Worm (Caenorhabditis elegans) whole organism, L4 larva: Measurements from ENCODE around the gene T04A6.3.

ENCODE experiments used
- F49E8.2 ChIP-seq: sonication (generic microtip); optimal IDR thresholded peaks from 2 replicates; lab custom pipeline; 2016; ENCODE audit warnings: missing compliant biosample characterization, mild to moderate bottlenecking, missing genetic modification characterization, borderline replicate concordance
- R02D3.7 ChIP-seq: fragments of 150-350 bp; sonication (generic microtip); optimal IDR thresholded peaks from 3 replicates; lab custom pipeline; 2014; ENCODE audit warnings: missing biosample characterization, missing genetic modification characterization
- ctbp-1 ChIP-seq: fragments of 200-800 bp; sonication (Bioruptor generic); IDR thresholded peaks from 2 replicates; pipeline ENCODE4 v1.3.6; 2022; ENCODE audit warnings: missing genetic modification reagents, missing genetic modification characterization, missing compliant biosample characterization
- hmg-1.1 ChIP-seq: fragments of 200-800 bp; sonication (Bioruptor generic); IDR thresholded peaks from 2 replicates; pipeline ENCODE4 v1.3.6; 2022; ENCODE audit warnings: missing genetic modification reagents, missing genetic modification characterization, missing compliant biosample characterization
- lin-29 ChIP-seq: fragments of 200-800 bp; sonication (Bioruptor generic); IDR thresholded peaks from 2 replicates; pipeline ENCODE4 v1.3.6; 2022; ENCODE audit warnings: missing genetic modification reagents, missing genetic modification characterization, missing compliant biosample characterization
- lir-3 ChIP-seq: sonication (generic microtip); optimal IDR thresholded peaks from 2 replicates; lab custom pipeline; 2016; ENCODE audit warnings: mild to moderate bottlenecking, missing genetic modification characterization, missing compliant biosample characterization
- mep-1 ChIP-seq: fragments of 150-350 bp; sonication (generic microtip); optimal IDR thresholded peaks from 3 replicates; lab custom pipeline; 2014; ENCODE audit warnings: missing biosample characterization, missing genetic modification characterization
- nhr-11 ChIP-seq: fragments of 150-350 bp; optimal IDR thresholded peaks from 2 replicates; lab custom pipeline; 2014; ENCODE audit warnings: missing biosample characterization, missing genetic modification characterization
- nhr-42 ChIP-seq: fragments of 200-800 bp; sonication (Bioruptor generic); IDR thresholded peaks from 2 replicates; pipeline ENCODE4 v1.3.6; 2022; ENCODE audit warnings: missing genetic modification characterization, missing compliant biosample characterization
- nhr-76 ChIP-seq: fragments of 150-350 bp; optimal IDR thresholded peaks from 2 replicates; lab custom pipeline; 2014; ENCODE audit warnings: missing biosample characterization, missing genetic modification characterization
- zip-11 ChIP-seq: fragments of 200-800 bp; sonication (Bioruptor generic); IDR thresholded peaks from 2 replicates; pipeline ENCODE4 v1.3.6; 2022; ENCODE audit warnings: missing genetic modification characterization, missing compliant biosample characterization

DNA sequence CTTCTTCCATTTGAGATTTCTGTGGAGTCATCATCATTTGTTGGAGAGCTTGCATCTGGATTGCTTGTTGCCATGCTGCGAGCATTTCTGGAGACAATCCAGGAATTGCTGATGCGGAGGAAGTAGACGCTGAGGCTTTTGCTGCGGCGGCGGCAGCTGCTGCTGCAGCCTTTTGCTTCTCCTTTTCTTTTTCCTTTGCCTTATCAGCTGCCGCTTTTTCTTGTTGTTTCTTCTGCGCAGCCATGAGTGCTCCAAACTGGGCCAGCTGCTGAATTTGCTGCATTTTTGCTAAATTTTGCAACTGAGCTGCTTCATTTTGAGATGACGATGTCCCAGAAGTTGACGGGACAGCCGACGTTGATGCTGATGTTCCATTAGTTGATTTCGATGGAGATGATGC is 47.4 kb upstream of the T04A6.3 start:
- TF ChIP-seq lin-29: no peak
- no peak for TF ChIP-seq zip-11 (GFP tag; lab: Robert Waterston, UW)
- TF ChIP-seq R02D3.7 (tag; lab: Kevin White, UChicago): no peak
- TF ChIP-seq nhr-11 (tag; lab: Kevin White, UChicago): no peak
- no peak for TF ChIP-seq nhr-42 (GFP tag; lab: Robert Waterston, UW)
- TF ChIP-seq lir-3 (tag; lab: Kevin White, UChicago): no peak
- no peak for TF ChIP-seq ctbp-1
- no peak for TF ChIP-seq F49E8.2
- TF ChIP-seq hmg-1.1: no peak
- TF ChIP-seq nhr-76 (tag; lab: Kevin White, UChicago): no peak
- TF ChIP-seq mep-1 (tag; lab: Kevin White, UChicago): no peak
